Comparison of ENCODE assay signal across 2 worm cellular contexts in genomic region chrV:20847743-20848229, ce11.
TF ChIP-seq lines count a peak whose summit lies in the region.

No protein-coding gene starts in this region.

TF ChIP-seq in whole organism, L4 larva, 104 proteins besides CTCF, POLR2A, EP300 and RAD21 (continued from another document and continues in another):
- TF ChIP-seq cey-2 (tag; optimal IDR thresholded peaks at IDR 0.05; lab: Kevin White, UChicago; ENCODE audit: borderline replicate concordance, insufficient read depth) (no peak), nhr-102 (tag; optimal IDR thresholded peaks at IDR 0.05; lab: Kevin White, UChicago) (peak; percentile 41), spr-1 (tag; optimal IDR thresholded peaks at IDR 0.05; lab: Kevin White, UChicago) (no peak), lin-29 (GFP tag; IDR thresholded peaks at IDR 0.05; lab: Robert Waterston, UW) (no peak), set-16 (GFP tag; IDR thresholded peaks at IDR 0.05; lab: Robert Waterston, UW) (no peak), ZK337.2 (GFP tag; IDR thresholded peaks at IDR 0.05; lab: Robert Waterston, UW) (no peak), fkh-10 (GFP tag; optimal IDR thresholded peaks at IDR 0.05; lab: Kevin White, UChicago) (no peak), sdz-12 (GFP tag; optimal IDR thresholded peaks at IDR 0.05; lab: Kevin White, UChicago) (peak; percentile 51), rbr-2 (tag; optimal IDR thresholded peaks at IDR 0.05; lab: Kevin White, UChicago) (no peak), F44E2.7 (GFP tag; IDR thresholded peaks at IDR 0.05; lab: Robert Waterston, UW) (no peak), F37D6.2 (tag; optimal IDR thresholded peaks at IDR 0.05; lab: Kevin White, UChicago) (no peak), lir-3 (tag; optimal IDR thresholded peaks at IDR 0.05; lab: Kevin White, UChicago) (no peak), mep-1 (tag; optimal IDR thresholded peaks at IDR 0.05; lab: Kevin White, UChicago) (peak; percentile 39), hmg-1.1 (GFP tag; IDR thresholded peaks at IDR 0.05; lab: Robert Waterston, UW) (0 out of 2 replicates have a peak, but pooled peaks have one; percentile 26), dve-1 (tag; optimal IDR thresholded peaks at IDR 0.05; lab: Kevin White, UChicago; ENCODE audit: insufficient read depth) (peak; percentile 26), Y48G9A.11 (GFP tag; IDR thresholded peaks at IDR 0.05; lab: Robert Waterston, UW) (no peak), madf-5 (GFP tag; IDR thresholded peaks at IDR 0.05; lab: Robert Waterston, UW) (no peak), lin-39 (tag; optimal IDR thresholded peaks at IDR 0.05; lab: Kevin White, UChicago) (no peak), F26F4.8 (GFP tag; conservative IDR thresholded peaks at IDR 0.05; lab: Robert Waterston, UW) (no peak), mxl-3 (GFP tag; optimal IDR thresholded peaks at IDR 0.05; lab: Kevin White, UChicago) (no peak), mdt-29 (GFP tag; IDR thresholded peaks at IDR 0.05; lab: Robert Waterston, UW) (no peak), nhr-48 (tag; optimal IDR thresholded peaks at IDR 0.05; lab: Kevin White, UChicago) (no peak), snpc-4 (tag; optimal IDR thresholded peaks at IDR 0.05; lab: Kevin White, UChicago) (no peak), daf-16 (GFP tag; optimal IDR thresholded peaks at IDR 0.05; lab: Kevin White, UChicago) (peak in 1 of 2 experiments; percentile 63), daf-16 (tag; optimal IDR thresholded peaks at IDR 0.05; lab: Kevin White, UChicago) (peak; percentile 9), arid-1 (GFP tag; conservative IDR thresholded peaks at IDR 0.05; lab: Robert Waterston, UW) (peak; percentile 70; the same call in 1 of the 2 replicates), ceh-44 (GFP tag; IDR thresholded peaks at IDR 0.05; lab: Robert Waterston, UW) (no peak), daf-12 (tag; optimal IDR thresholded peaks at IDR 0.05; lab: Kevin White, UChicago) (no peak), lin-15B (tag; optimal IDR thresholded peaks at IDR 0.05; lab: Kevin White, UChicago) (no peak), daf-19 (GFP tag; conservative IDR thresholded peaks at IDR 0.05; lab: Robert Waterston, UW) (no peak), ceh-20 (GFP tag; IDR thresholded peaks at IDR 0.05; lab: Robert Waterston, UW) (no peak), ceh-28 (tag; optimal IDR thresholded peaks at IDR 0.05; lab: Kevin White, UChicago) (no peak), R02D3.7 (tag; optimal IDR thresholded peaks at IDR 0.05; lab: Kevin White, UChicago) (no peak), dmd-9 (GFP tag; IDR thresholded peaks at IDR 0.05; lab: Robert Waterston, UW) (no peak), hlh-30 (tag; optimal IDR thresholded peaks at IDR 0.05; lab: Kevin White, UChicago; ENCODE audit: insufficient read depth) (peak; percentile 36), ces-1 (GFP tag; optimal IDR thresholded peaks at IDR 0.05; lab: Kevin White, UChicago) (no peak), attf-4 (tag; optimal IDR thresholded peaks at IDR 0.05; lab: Kevin White, UChicago) (no peak), duxl-1 (tag; optimal IDR thresholded peaks at IDR 0.05; lab: Kevin White, UChicago; ENCODE audit: poor library complexity) (peak; percentile 56), gei-8 (GFP tag; optimal IDR thresholded peaks at IDR 0.05; lab: Kevin White, UChicago) (no peak), jun-1 (tag; optimal IDR thresholded peaks at IDR 0.05; lab: Kevin White, UChicago) (no peak), ceh-62 (tag; optimal IDR thresholded peaks at IDR 0.05; lab: Kevin White, UChicago) (no peak), spr-3 (GFP tag; optimal IDR thresholded peaks at IDR 0.05; lab: Kevin White, UChicago) (peak; percentile 53), nhr-76 (tag; optimal IDR thresholded peaks at IDR 0.05; lab: Kevin White, UChicago) (no peak), zag-1 (tag; optimal IDR thresholded peaks at IDR 0.05; lab: Kevin White, UChicago) (no peak), lin-1 (GFP tag; IDR thresholded peaks at IDR 0.05; lab: Robert Waterston, UW) (no peak), pqm-1 (tag; optimal IDR thresholded peaks at IDR 0.05; lab: Kevin White, UChicago) (no peak), ztf-11 (tag; optimal IDR thresholded peaks at IDR 0.05; lab: Kevin White, UChicago) (no peak), unc-62 (GFP tag; optimal IDR thresholded peaks at IDR 0.05 in 1 of 2; lab: Kevin White, UChicago) (peak in 1 of 2 experiments; percentile 46), unc-62 (tag; optimal IDR thresholded peaks at IDR 0.05; lab: Kevin White, UChicago) (no peak), nhr-25 (tag; optimal IDR thresholded peaks at IDR 0.05; lab: Kevin White, UChicago; ENCODE audit: borderline replicate concordance, insufficient read depth) (no peak), tag-97 (GFP tag; IDR thresholded peaks at IDR 0.05; lab: Robert Waterston, UW) (no peak), hif-1 (tag; optimal IDR thresholded peaks at IDR 0.05; lab: Kevin White, UChicago) (no peak), daf-8 (GFP tag; IDR thresholded peaks at IDR 0.05; lab: Robert Waterston, UW) (no peak), nhr-42 (GFP tag; IDR thresholded peaks at IDR 0.05; lab: Robert Waterston, UW) (no peak), F49E8.2 (tag; optimal IDR thresholded peaks at IDR 0.05; lab: Kevin White, UChicago; ENCODE audit: borderline replicate concordance) (peak; percentile 91), egl-43 (GFP tag; IDR thresholded peaks at IDR 0.05; lab: Robert Waterston, UW) (0 out of 2 replicates have a peak, but pooled peaks have one; percentile 46), mes-2 (tag; optimal IDR thresholded peaks at IDR 0.05; lab: Kevin White, UChicago; ENCODE audit: poor library complexity, severe bottlenecking) (no peak), madf-9 (GFP tag; conservative IDR thresholded peaks at IDR 0.05; lab: Robert Waterston, UW) (no peak), D1046.2 (GFP tag; IDR thresholded peaks at IDR 0.05; lab: Robert Waterston, UW) (peak; percentile 28; the same call in 1 of the 2 replicates), Y105C5A.15 (GFP tag; IDR thresholded peaks at IDR 0.05; lab: Robert Waterston, UW) (no peak), ceh-32 (tag; optimal IDR thresholded peaks at IDR 0.05; lab: Kevin White, UChicago; ENCODE audit: poor library complexity) (no peak), nhr-77 (tag; optimal IDR thresholded peaks at IDR 0.05; lab: Kevin White, UChicago) (no peak), snpc-1.2 (GFP tag; IDR thresholded peaks at IDR 0.05; lab: Robert Waterston, UW) (no peak), Y75B8A.6 (GFP tag; IDR thresholded peaks at IDR 0.05; lab: Robert Waterston, UW) (no peak; the same call in 1 of the 2 replicates), unc-39 (tag; optimal IDR thresholded peaks at IDR 0.05; lab: Kevin White, UChicago) (no peak), php-3 (GFP tag; IDR thresholded peaks at IDR 0.05; lab: Robert Waterston, UW) (no peak)

TF ChIP-seq in whole organism, young adult, 124 proteins besides CTCF, POLR2A, EP300 and RAD21 (continued from another document):
- TF ChIP-seq madf-3 (GFP tag; IDR thresholded peaks at IDR 0.05; lab: Robert Waterston, UW) (peak; percentile 65; the same call in 1 of the 2 replicates), rec-8 (tag; optimal IDR thresholded peaks at IDR 0.05; lab: Kevin White, UChicago) (no peak), F55B11.4 (tag; optimal IDR thresholded peaks at IDR 0.05; lab: Kevin White, UChicago; ENCODE audit: borderline replicate concordance, insufficient read depth) (no peak), ceh-40 (GFP tag; IDR thresholded peaks at IDR 0.05; lab: Robert Waterston, UW) (no peak), rpc-1 (optimal IDR thresholded peaks at IDR 0.05; lab: Kevin White, UChicago) (no peak), rpc-1 (tag; optimal IDR thresholded peaks at IDR 0.05; lab: Kevin White, UChicago) (no peak), F22D6.2 (tag; optimal IDR thresholded peaks at IDR 0.05; lab: Kevin White, UChicago) (no peak), nfya-1 (tag; optimal IDR thresholded peaks at IDR 0.05; lab: Kevin White, UChicago; ENCODE audit: borderline replicate concordance, insufficient read depth) (no peak), mxl-1 (tag; optimal IDR thresholded peaks at IDR 0.05; lab: Kevin White, UChicago) (no peak), ets-4 (GFP tag; optimal IDR thresholded peaks at IDR 0.05; lab: Kevin White, UChicago) (peak; percentile 32), akir-1 (GFP tag; optimal IDR thresholded peaks at IDR 0.05; lab: Kevin White, UChicago) (no peak), ztf-18 (tag; optimal IDR thresholded peaks at IDR 0.05; lab: Kevin White, UChicago) (peak; percentile 46), ama-1 (optimal IDR thresholded peaks at IDR 0.05; lab: Kevin White, UChicago) (peak; percentile 75), ama-1 (GFP tag; optimal IDR thresholded peaks at IDR 0.05; lab: Kevin White, UChicago) (no peak), nhr-179 (tag; optimal IDR thresholded peaks at IDR 0.05; lab: Kevin White, UChicago) (no peak), sdz-38 (tag; optimal IDR thresholded peaks at IDR 0.05; lab: Kevin White, UChicago) (no peak), zfh-2 (GFP tag; conservative IDR thresholded peaks at IDR 0.05; lab: Robert Waterston, UW) (no peak), hmg-1.2 (GFP tag; IDR thresholded peaks at IDR 0.05; lab: Robert Waterston, UW) (peak; percentile 30; the same call in 1 of the 2 replicates), D2030.7 (GFP tag; IDR thresholded peaks at IDR 0.05; lab: Robert Waterston, UW) (peak; percentile 55; the same call in 1 of the 2 replicates), athp-1 (tag; optimal IDR thresholded peaks at IDR 0.05; lab: Kevin White, UChicago) (peak; percentile 72), dpff-1 (tag; optimal IDR thresholded peaks at IDR 0.05; lab: Kevin White, UChicago) (peak; percentile 37), hsf-1 (GFP tag; IDR thresholded peaks at IDR 0.05; lab: Robert Waterston, UW) (peak; percentile 73), let-607 (tag; optimal IDR thresholded peaks at IDR 0.05; lab: Kevin White, UChicago) (no peak), dpl-1 (GFP tag; optimal IDR thresholded peaks at IDR 0.05; lab: Kevin White, UChicago) (no peak), lin-26 (GFP tag; IDR thresholded peaks at IDR 0.05; lab: Robert Waterston, UW) (peak; percentile 59; the same call in 1 of the 2 replicates), mes-4 (tag; optimal IDR thresholded peaks at IDR 0.05; lab: Kevin White, UChicago) (no peak), tlf-1 (GFP tag; optimal IDR thresholded peaks at IDR 0.05; lab: Kevin White, UChicago) (peak; percentile 63), nfya-2 (GFP tag; IDR thresholded peaks at IDR 0.05; lab: Robert Waterston, UW) (no peak), ztf-26 (tag; optimal IDR thresholded peaks at IDR 0.05; lab: Kevin White, UChicago) (peak; percentile 33), F37B4.10 (GFP tag; IDR thresholded peaks at IDR 0.05; lab: Robert Waterston, UW) (no peak), gei-17 (GFP tag; optimal IDR thresholded peaks at IDR 0.05; lab: Kevin White, UChicago) (peak; percentile 40), lsy-27 (tag; optimal IDR thresholded peaks at IDR 0.05; lab: Kevin White, UChicago; ENCODE audit: borderline replicate concordance, insufficient read depth) (no peak), B0035.1 (tag; optimal IDR thresholded peaks at IDR 0.05; lab: Kevin White, UChicago) (no peak), tbp1 (GFP tag; optimal IDR thresholded peaks at IDR 0.05; lab: Kevin White, UChicago) (peak; percentile 51), attf-5 (GFP tag; optimal IDR thresholded peaks at IDR 0.05; lab: Kevin White, UChicago) (no peak), Y53F4B.3 (GFP tag; IDR thresholded peaks at IDR 0.05; lab: Robert Waterston, UW) (no peak), T07F8.4 (tag; optimal IDR thresholded peaks at IDR 0.05; lab: Kevin White, UChicago) (peak; percentile 51), him-1 (tag; optimal IDR thresholded peaks at IDR 0.05; lab: Kevin White, UChicago) (no peak), die-1 (tag; optimal IDR thresholded peaks at IDR 0.05; lab: Kevin White, UChicago) (peak; percentile 38), egl-44 (GFP tag; IDR thresholded peaks at IDR 0.05; lab: Robert Waterston, UW) (no peak), madf-10 (tag; optimal IDR thresholded peaks at IDR 0.05; lab: Kevin White, UChicago) (peak; percentile 20), ekl-4 (GFP tag; IDR thresholded peaks at IDR 0.05; lab: Robert Waterston, UW) (peak; percentile 42; the same call in 1 of the 2 replicates), snpc-3.4 (tag; optimal IDR thresholded peaks at IDR 0.05; lab: Kevin White, UChicago) (peak; percentile 67), ceh-91 (GFP tag; IDR thresholded peaks at IDR 0.05; lab: Robert Waterston, UW) (no peak), F10E7.11 (tag; optimal IDR thresholded peaks at IDR 0.05; lab: Kevin White, UChicago) (peak; percentile 45), cebp-1 (GFP tag; IDR thresholded peaks at IDR 0.05; lab: Robert Waterston, UW) (no peak), cebp-1 (tag; optimal IDR thresholded peaks at IDR 0.05; lab: Kevin White, UChicago) (peak; percentile 36), egl-18 (GFP tag; IDR thresholded peaks at IDR 0.05; lab: Robert Waterston, UW) (no peak), attf-3 (GFP tag; conservative IDR thresholded peaks at IDR 0.05; lab: Robert Waterston, UW) (no peak), snpc-1.3 (tag; optimal IDR thresholded peaks at IDR 0.05; lab: Kevin White, UChicago; ENCODE audit: insufficient read depth) (no peak), nhr-27 (tag; optimal IDR thresholded peaks at IDR 0.05; lab: Kevin White, UChicago) (peak; percentile 22), lin-54 (GFP tag; optimal IDR thresholded peaks at IDR 0.05; lab: Kevin White, UChicago) (peak; percentile 15), snpc-4 (GFP tag; optimal IDR thresholded peaks at IDR 0.05; lab: Kevin White, UChicago) (no peak), snpc-4 (tag; optimal IDR thresholded peaks at IDR 0.05; lab: Kevin White, UChicago) (peak in 2 of 4 experiments; percentile 53 to 66), T26A5.8 (tag; optimal IDR thresholded peaks at IDR 0.05; lab: Kevin White, UChicago) (peak; percentile 9), bed-2 (GFP tag; IDR thresholded peaks at IDR 0.05; lab: Robert Waterston, UW) (no peak), ceh-100 (GFP tag; IDR thresholded peaks at IDR 0.05; lab: Robert Waterston, UW) (no peak), atf-7 (tag; optimal IDR thresholded peaks at IDR 0.05; lab: Kevin White, UChicago) (peak; percentile 50), ceh-27 (GFP tag; optimal IDR thresholded peaks at IDR 0.05; lab: Kevin White, UChicago) (no peak), nfyb-1 (GFP tag; IDR thresholded peaks at IDR 0.05; lab: Robert Waterston, UW) (peak; percentile 70), F52B5.7 (tag; optimal IDR thresholded peaks at IDR 0.05; lab: Kevin White, UChicago) (peak; percentile 53), cebp-2 (GFP tag; IDR thresholded peaks at IDR 0.05; lab: Robert Waterston, UW) (no peak), B0336.3 (GFP tag; IDR thresholded peaks at IDR 0.05; lab: Robert Waterston, UW) (peak; percentile 82), F33H1.4 (GFP tag; IDR thresholded peaks at IDR 0.05; lab: Robert Waterston, UW) (no peak), madf-6 (GFP tag; IDR thresholded peaks at IDR 0.05; lab: Robert Waterston, UW) (peak; percentile 52; the same call in 1 of the 2 replicates), ztf-28 (GFP tag; IDR thresholded peaks at IDR 0.05; lab: Robert Waterston, UW) (no peak)
